Fruit fly (Drosophila melanogaster) whole organism, embryonic: ENCODE data around the gene RPA1.

Experiments used
- Asciz ChIP-seq: fragments of 200-800 bp; sonication (Bioruptor generic); optimal IDR thresholded peaks from 2 replicates; lab custom pipeline; 2017; ENCODE audit warnings: missing biosample characterization, mild to moderate bottlenecking, missing genetic modification characterization, missing genetic modification reagents
- Bgb ChIP-seq: fragments of 200-800 bp; sonication (Bioruptor generic); IDR thresholded peaks from 2 replicates; pipeline ENCODE4 v1.3.6; 2022; ENCODE audit warnings: missing biosample characterization, missing genetic modification characterization; ENCODE audit not compliant: partially characterized antibody
- CG10366 ChIP-seq: fragments of 200-800 bp; sonication (Bioruptor generic); IDR thresholded peaks from 2 replicates; pipeline ENCODE4 v1.3.6; 2022; ENCODE audit warnings: missing biosample characterization, missing genetic modification characterization
- CG10462 ChIP-seq: fragments of 200-800 bp; sonication (Bioruptor generic); optimal IDR thresholded peaks from 2 replicates; lab custom pipeline; 2016; ENCODE audit warnings: missing biosample characterization, missing genetic modification characterization
- CG12769 ChIP-seq: fragments of 200-800 bp; sonication (Bioruptor generic); optimal IDR thresholded peaks from 2 replicates; lab custom pipeline; 2019; ENCODE audit warnings: missing biosample characterization, mild to moderate bottlenecking, missing genetic modification characterization, moderate library complexity
- CG13424 ChIP-seq: fragments of 200-800 bp; sonication (Bioruptor generic); optimal IDR thresholded peaks from 2 replicates; lab custom pipeline; 2019; ENCODE audit warnings: missing biosample characterization, mild to moderate bottlenecking, missing genetic modification characterization, moderate library complexity
- CG17328 ChIP-seq: fragments of 200-800 bp; sonication (Bioruptor generic); IDR thresholded peaks from 2 replicates; pipeline ENCODE4 v1.3.6; 2022; ENCODE audit warnings: missing biosample characterization, missing genetic modification characterization
- CG17912 ChIP-seq: fragments of 200-800 bp; sonication (Bioruptor generic); optimal IDR thresholded peaks from 2 replicates; lab custom pipeline; 2018; ENCODE audit warnings: missing biosample characterization, mild to moderate bottlenecking, missing genetic modification characterization
- CG18599 ChIP-seq: fragments of 200-800 bp; sonication (Bioruptor generic); optimal IDR thresholded peaks from 3 replicates; lab custom pipeline; 2017; ENCODE audit warnings: missing biosample characterization, missing genetic modification characterization, mild to moderate bottlenecking, moderate library complexity, missing genetic modification reagents
- CG2116 ChIP-seq: fragments of 200-800 bp; sonication (Bioruptor generic); optimal IDR thresholded peaks from 3 replicates; lab custom pipeline; 2018; ENCODE audit warnings: missing biosample characterization, mild to moderate bottlenecking, missing genetic modification characterization
- CG2199 ChIP-seq: fragments of 200-800 bp; sonication (Bioruptor generic); IDR thresholded peaks from 3 replicates; pipeline ENCODE4 v1.3.6; 2022; ENCODE audit warnings: missing biosample characterization, missing genetic modification characterization
- CG31365 ChIP-seq: fragments of 200-800 bp; sonication (Bioruptor generic); optimal IDR thresholded peaks from 2 replicates; lab custom pipeline; 2018; ENCODE audit warnings: missing biosample characterization, mild to moderate bottlenecking, missing genetic modification characterization
- CG31441 ChIP-seq: fragments of 200-800 bp; sonication (Bioruptor generic); IDR thresholded peaks from 2 replicates; pipeline ENCODE4 v1.3.6; 2022; ENCODE audit warnings: missing biosample characterization, missing genetic modification characterization
- CG3847 ChIP-seq: fragments of 200-800 bp; sonication (Bioruptor generic); IDR thresholded peaks from 2 replicates; pipeline ENCODE4 v1.3.6; 2022; ENCODE audit warnings: missing biosample characterization, missing genetic modification characterization
- CG4404 ChIP-seq: fragments of 200-800 bp; sonication (Bioruptor generic); IDR thresholded peaks from 2 replicates; pipeline ENCODE4 v1.3.6; 2022; ENCODE audit warnings: missing biosample characterization, missing genetic modification characterization
- CG7357 ChIP-seq: fragments of 200-800 bp; sonication (Bioruptor generic); IDR thresholded peaks from 3 replicates; pipeline ENCODE4 v1.3.6; 2022; ENCODE audit warnings: missing biosample characterization, missing genetic modification characterization
- CG7839 ChIP-seq: fragments of 200-800 bp; sonication (Bioruptor generic); optimal IDR thresholded peaks from 3 replicates; lab custom pipeline; 2018; ENCODE audit warnings: missing biosample characterization, mild to moderate bottlenecking, missing genetic modification characterization, moderate library complexity
- CG9609 ChIP-seq: fragments of 200-800 bp; sonication (Bioruptor generic); optimal IDR thresholded peaks from 3 replicates; lab custom pipeline; 2016; ENCODE audit warnings: missing biosample characterization, missing genetic modification characterization
- CG9817 ChIP-seq: fragments of 200-800 bp; sonication (Bioruptor generic); optimal IDR thresholded peaks from 2 replicates; lab custom pipeline; 2018; ENCODE audit warnings: missing biosample characterization, mild to moderate bottlenecking, missing genetic modification characterization, moderate library complexity
- CTCF ChIP-seq: fragments of 200-800 bp; sonication (Bioruptor generic); optimal IDR thresholded peaks from 2 replicates; lab custom pipeline; 2017; ENCODE audit warnings: missing biosample characterization, mild to moderate bottlenecking, missing genetic modification characterization, moderate library complexity
- CrebB ChIP-seq: fragments of 200-800 bp; sonication (Bioruptor generic); optimal IDR thresholded peaks from 3 replicates; lab custom pipeline; 2018; ENCODE audit warnings: missing biosample characterization, mild to moderate bottlenecking, missing genetic modification characterization
- D19A ChIP-seq: fragments of 200-800 bp; optimal IDR thresholded peaks from 3 replicates; lab custom pipeline; 2019; ENCODE audit warnings: missing biosample characterization, mild to moderate bottlenecking, missing genetic modification characterization, moderate library complexity
- Dek ChIP-seq: fragments of 200-800 bp; sonication (Bioruptor generic); optimal IDR thresholded peaks from 3 replicates; lab custom pipeline; 2019; ENCODE audit warnings: missing biosample characterization, mild to moderate bottlenecking, missing genetic modification characterization, moderate library complexity
- Drgx ChIP-seq: fragments of 200-800 bp; sonication (Bioruptor generic); IDR thresholded peaks from 2 replicates; pipeline ENCODE4 v1.3.6; 2022; ENCODE audit warnings: missing biosample characterization, missing genetic modification characterization
- HLH3B ChIP-seq: fragments of 200-800 bp; sonication (Bioruptor generic); IDR thresholded peaks from 2 replicates; pipeline ENCODE4 v1.3.6; 2022; ENCODE audit warnings: missing biosample characterization, missing genetic modification characterization
- HLHmδ ChIP-seq: fragments of 200-800 bp; sonication (Bioruptor generic); optimal IDR thresholded peaks from 2 replicates; lab custom pipeline; 2018; ENCODE audit warnings: missing biosample characterization, mild to moderate bottlenecking, missing genetic modification characterization, moderate library complexity
- Ravus ChIP-seq: fragments of 200-800 bp; sonication (Bioruptor generic); IDR thresholded peaks from 2 replicates; pipeline ENCODE4 v1.3.6; 2022; ENCODE audit warnings: missing biosample characterization, missing genetic modification characterization
- aop ChIP-seq: fragments of 200-800 bp; sonication (Bioruptor generic); IDR thresholded peaks from 2 replicates; pipeline ENCODE4 v1.3.6; 2022; ENCODE audit warnings: missing biosample characterization, missing genetic modification characterization
- az2 ChIP-seq: fragments of 200-800 bp; sonication (Bioruptor generic); optimal IDR thresholded peaks from 3 replicates; lab custom pipeline; 2016; ENCODE audit warnings: missing biosample characterization, missing genetic modification characterization
- ci ChIP-seq: fragments of 200-800 bp; sonication (Bioruptor generic); IDR thresholded peaks from 3 replicates; pipeline ENCODE4 v1.3.6; 2022; ENCODE audit warnings: missing biosample characterization, missing genetic modification characterization
- crol ChIP-seq: fragments of 200-800 bp; sonication (Bioruptor generic); IDR thresholded peaks from 2 replicates; pipeline ENCODE4 v1.3.6; 2022; ENCODE audit warnings: missing biosample characterization, missing genetic modification characterization
- danr ChIP-seq: fragments of 200-800 bp; sonication (Bioruptor generic); IDR thresholded peaks from 2 replicates; pipeline ENCODE4 v1.3.6; 2022; ENCODE audit warnings: missing biosample characterization, missing genetic modification characterization
- dmrt11E ChIP-seq: fragments of 200-800 bp; sonication (Bioruptor generic); optimal IDR thresholded peaks from 3 replicates; lab custom pipeline; 2018; ENCODE audit warnings: missing biosample characterization, mild to moderate bottlenecking, missing genetic modification characterization, moderate library complexity
- ems ChIP-seq: fragments of 200-800 bp; sonication (Bioruptor generic); optimal IDR thresholded peaks from 3 replicates; lab custom pipeline; 2016; ENCODE audit warnings: missing biosample characterization, missing genetic modification characterization
- esg ChIP-seq: fragments of 200-800 bp; sonication (Bioruptor generic); conservative IDR thresholded peaks from 2 replicates; pipeline ENCODE4 v1.3.6; 2022; ENCODE audit warnings: missing biosample characterization, missing genetic modification characterization
- fd64A ChIP-seq: fragments of 200-800 bp; sonication (Bioruptor generic); optimal IDR thresholded peaks from 3 replicates; lab custom pipeline; 2018; ENCODE audit warnings: missing biosample characterization, mild to moderate bottlenecking, missing genetic modification characterization
- fru ChIP-seq: fragments of >200 bp; optimal IDR thresholded peaks from 2 replicates; lab custom pipeline; 2017
- pho ChIP-seq: fragments of 200-800 bp; sonication (Bioruptor generic); optimal IDR thresholded peaks from 2 replicates; lab custom pipeline; 2016; ENCODE audit warnings: missing biosample characterization, missing genetic modification characterization
- prd ChIP-seq, 3 experiments: fragments of >200 bp in 2 of 3; fragments of 200-800 bp in 1 of 3; sonication (Bioruptor generic) in 1 of 3; optimal IDR thresholded peaks in 2 of 3; IDR thresholded peaks in 1 of 3; 2 replicates in 2 of 3; 3 replicates in 1 of 3; pipeline versions ENCODE4 v1.3.6 to Lab custom; 2017 to 2022; ENCODE audit warnings: missing biosample characterization in 1 of 3, missing genetic modification characterization in 1 of 3
- pros ChIP-seq: fragments of 200-800 bp; sonication (Bioruptor generic); optimal IDR thresholded peaks from 3 replicates; lab custom pipeline; 2019; ENCODE audit warnings: missing biosample characterization, mild to moderate bottlenecking, missing genetic modification characterization, moderate library complexity
- repo ChIP-seq: fragments of 200-800 bp; sonication (Bioruptor generic); optimal IDR thresholded peaks from 2 replicates; lab custom pipeline; 2016; ENCODE audit warnings: missing biosample characterization, missing genetic modification characterization
- row ChIP-seq: fragments of 200-800 bp; sonication (Bioruptor generic); IDR thresholded peaks from 3 replicates; pipeline ENCODE4 v1.3.6; 2022; ENCODE audit warnings: missing biosample characterization, missing genetic modification characterization
- sc ChIP-seq, 3 experiments: fragments of >200 bp in 2 of 3; fragments of 200-800 bp in 1 of 3; sonication (Bioruptor generic) in 1 of 3; optimal IDR thresholded peaks; 2 replicates in 2 of 3; 3 replicates in 1 of 3; lab custom pipeline; 2017; ENCODE audit warnings: mild to moderate bottlenecking in 1 of 3, missing biosample characterization in 1 of 3, missing genetic modification characterization in 1 of 3, missing genetic modification reagents in 1 of 3
- sob ChIP-seq: fragments of 200-800 bp; sonication (Bioruptor generic); IDR thresholded peaks from 2 replicates; pipeline ENCODE4 v1.3.6; 2022; ENCODE audit warnings: missing biosample characterization, missing genetic modification characterization
- sr ChIP-seq: fragments of 200-800 bp; sonication (Bioruptor generic); IDR thresholded peaks from 3 replicates; pipeline ENCODE4 v1.3.6; 2022; ENCODE audit warnings: missing biosample characterization, missing genetic modification characterization
- sug ChIP-seq: fragments of 200-800 bp; optimal IDR thresholded peaks from 2 replicates; lab custom pipeline; 2019; ENCODE audit warnings: missing biosample characterization, mild to moderate bottlenecking, missing genetic modification characterization, moderate library complexity
- tap ChIP-seq: fragments of 200-800 bp; optimal IDR thresholded peaks from 3 replicates; lab custom pipeline; 2019; ENCODE audit warnings: missing biosample characterization, mild to moderate bottlenecking, missing genetic modification characterization, moderate library complexity
- tio ChIP-seq: fragments of 200-800 bp; sonication (Bioruptor generic); optimal IDR thresholded peaks from 2 replicates; lab custom pipeline; 2017; ENCODE audit warnings: missing biosample characterization, missing genetic modification characterization, inconsistent platforms
- z ChIP-seq: fragments of 200-800 bp; sonication (Bioruptor generic); IDR thresholded peaks from 3 replicates; pipeline ENCODE4 v1.3.6; 2022; ENCODE audit warnings: missing biosample characterization, missing genetic modification characterization

RPA1 gene

dm6 chr3R:8239472-8240301, 24.6 kb downstream of the RPA1 start (continued):
- TF ChIP-seq tap (tag; lab: Kevin White, UChicago) (peak; percentile 87), prd (optimal IDR thresholded peaks at IDR 0.05; lab: Kevin White, UChicago) (no peak), prd (GFP tag; IDR thresholded peaks at IDR 0.05; lab: Robert Waterston, UW) (peak; percentile 73), CG10366 (GFP tag; lab: Robert Waterston, UW) (peak; percentile 56; the same call in 1 of the 2 replicates), HLHmδ (GFP tag; lab: Kevin White, UChicago) (no peak), CTCF (GFP tag; lab: Kevin White, UChicago) (peak; percentile 47), CG31365 (tag; lab: Kevin White, UChicago) (no peak), sob (GFP tag; lab: Robert Waterston, UW) (peak; percentile 72; the same call in 1 of the 2 replicates), CG9609 (GFP tag; lab: Kevin White, UChicago) (peak; percentile 75), sr (GFP tag; lab: Robert Waterston, UW) (peak; percentile 11; the same call in 2 of the 3 replicates), sug (tag; lab: Kevin White, UChicago) (peak; percentile 92), CG2199 (GFP tag; lab: Robert Waterston, UW) (no peak), fd64A (peak; percentile 55), danr (GFP tag; lab: Robert Waterston, UW) (peak; percentile 18; the same call in 1 of the 2 replicates), ems (GFP tag; lab: Kevin White, UChicago) (peak; percentile 52), CG10462 (GFP tag; lab: Kevin White, UChicago) (peak; percentile 78), Dek (tag; lab: Kevin White, UChicago) (peak; percentile 87), z (no peak), D19A (tag; lab: Kevin White, UChicago) (peak; percentile 88), pho (GFP tag; lab: Kevin White, UChicago) (peak; percentile 87), sc (optimal IDR thresholded peaks at IDR 0.05; lab: Kevin White, UChicago) (no peak), sc (GFP tag; optimal IDR thresholded peaks at IDR 0.05; lab: Kevin White, UChicago) (peak; percentile 87), CG12769 (tag; lab: Kevin White, UChicago) (peak; percentile 63), CG7357 (GFP tag; lab: Robert Waterston, UW) (peak; percentile 76; the same call in 2 of the 3 replicates), az2 (GFP tag; lab: Kevin White, UChicago) (peak; percentile 91), CG13424 (tag; lab: Kevin White, UChicago) (peak; percentile 94), CG4404 (GFP tag; lab: Robert Waterston, UW) (peak; percentile 56), row (GFP tag; lab: Robert Waterston, UW) (peak; percentile 77), CG31441 (GFP tag; lab: Robert Waterston, UW) (peak; percentile 93), CG17912 (GFP tag; lab: Kevin White, UChicago) (peak; percentile 43), CG3847 (peak; percentile 78; the same call in 1 of the 2 replicates), Bgb (GFP tag; lab: Robert Waterston, UW) (no peak), dmrt11E (tag; lab: Kevin White, UChicago) (peak; percentile 80), fru (lab: Kevin White, UChicago) (no peak), CG9817 (tag; lab: Kevin White, UChicago) (peak; percentile 87), tio (GFP tag; lab: Kevin White, UChicago) (peak; percentile 96), CG7839 (tag; lab: Kevin White, UChicago) (peak; percentile 94), ci (GFP tag; lab: Robert Waterston, UW) (peak; percentile 84), Ravus (no peak), CG18599 (peak; percentile 91), CG17328 (GFP tag; lab: Robert Waterston, UW) (peak; percentile 73), aop (GFP tag; lab: Robert Waterston, UW) (no peak), crol (no peak), pros (GFP tag; lab: Kevin White, UChicago) (peak; percentile 66), Drgx (GFP tag; lab: Robert Waterston, UW) (peak; percentile 73), HLH3B (GFP tag; lab: Robert Waterston, UW) (peak; percentile 37), esg (no peak; the same call in none of the 2 replicates), CG2116 (GFP tag; lab: Kevin White, UChicago) (peak; percentile 71), repo (no peak), CrebB (tag; lab: Kevin White, UChicago) (peak; percentile 29), Asciz (GFP tag; lab: Kevin White, UChicago) (peak; percentile 94)
